Fruit fly (Drosophila melanogaster): ENCODE data around the gene CG6712.

DNA sequence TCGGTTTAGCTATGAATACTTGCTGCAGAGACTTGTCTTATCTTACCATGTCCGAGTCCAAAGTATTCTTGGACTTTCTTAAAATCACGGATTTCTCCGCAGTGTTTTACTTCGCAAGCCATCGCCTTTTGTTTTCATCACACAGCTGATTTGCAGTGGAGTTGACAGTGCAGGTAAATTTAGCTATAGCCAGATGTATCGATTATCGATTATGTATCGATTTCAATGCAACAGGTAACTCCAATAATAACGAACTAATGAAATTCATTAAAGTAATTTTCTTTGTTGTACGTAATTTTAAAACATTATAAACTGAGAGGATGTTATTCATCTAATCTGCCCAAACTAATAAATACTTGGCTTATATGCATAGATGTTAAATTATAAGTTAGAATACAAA, 33.3 kb downstream of the CG6712 start, which contains the start of gene Rab3-GAP:
- TF ChIP-seq usp (GFP tag; optimal IDR thresholded peaks at IDR 0.05): no peak
- no peak for TF ChIP-seq EcR (GFP tag; optimal IDR thresholded peaks at IDR 0.05)
- no peak for TF ChIP-seq psq (optimal IDR thresholded peaks at IDR 0.05)
- TF ChIP-seq Dll (optimal IDR thresholded peaks at IDR 0.05): no peak
- no peak for TF ChIP-seq pan (optimal IDR thresholded peaks at IDR 0.05)
- TF ChIP-seq CG8478 (optimal IDR thresholded peaks at IDR 0.05): no peak

Data from whole organism.